Worm (Caenorhabditis elegans) whole organism, midembryonic: ENCODE measurements around the gene F55G11.8.

ENCODE experiments used
- T22C8.4 ChIP-seq: fragments of 200-800 bp; sonication (Bioruptor generic); IDR thresholded peaks from 2 replicates; pipeline ENCODE4 v1.3.6; 2022; ENCODE audit warnings: missing genetic modification characterization, missing compliant biosample characterization
- flt-1 ChIP-seq: fragments of 200-800 bp; sonication (Bioruptor generic); IDR thresholded peaks from 2 replicates; pipeline ENCODE4 v1.3.6; 2022; ENCODE audit warnings: missing genetic modification characterization, missing compliant biosample characterization
- med-1 ChIP-seq: sonication (generic microtip); optimal IDR thresholded peaks from 2 replicates; lab custom pipeline; 2017; ENCODE audit warnings: missing genetic modification characterization, mild to moderate bottlenecking, missing compliant biosample characterization, antibody characterized with exemption, missing genetic modification reagents; ENCODE audit not compliant: insufficient read depth
- tab-1 ChIP-seq: fragments of 200-800 bp; sonication (Bioruptor generic); IDR thresholded peaks from 2 replicates; pipeline ENCODE4 v1.3.6; 2022; ENCODE audit warnings: missing genetic modification characterization, missing compliant biosample characterization
- ztf-23 ChIP-seq: fragments of 200-800 bp; sonication (Bioruptor generic); IDR thresholded peaks from 2 replicates; pipeline ENCODE4 v1.3.6; 2022; ENCODE audit warnings: missing genetic modification reagents, missing genetic modification characterization, missing compliant biosample characterization
- ztf-29 ChIP-seq: fragments of 200-800 bp; sonication (Bioruptor generic); IDR thresholded peaks from 2 replicates; pipeline ENCODE4 v1.3.6; 2022; ENCODE audit warnings: missing genetic modification reagents, missing genetic modification characterization, missing compliant biosample characterization

DNA sequence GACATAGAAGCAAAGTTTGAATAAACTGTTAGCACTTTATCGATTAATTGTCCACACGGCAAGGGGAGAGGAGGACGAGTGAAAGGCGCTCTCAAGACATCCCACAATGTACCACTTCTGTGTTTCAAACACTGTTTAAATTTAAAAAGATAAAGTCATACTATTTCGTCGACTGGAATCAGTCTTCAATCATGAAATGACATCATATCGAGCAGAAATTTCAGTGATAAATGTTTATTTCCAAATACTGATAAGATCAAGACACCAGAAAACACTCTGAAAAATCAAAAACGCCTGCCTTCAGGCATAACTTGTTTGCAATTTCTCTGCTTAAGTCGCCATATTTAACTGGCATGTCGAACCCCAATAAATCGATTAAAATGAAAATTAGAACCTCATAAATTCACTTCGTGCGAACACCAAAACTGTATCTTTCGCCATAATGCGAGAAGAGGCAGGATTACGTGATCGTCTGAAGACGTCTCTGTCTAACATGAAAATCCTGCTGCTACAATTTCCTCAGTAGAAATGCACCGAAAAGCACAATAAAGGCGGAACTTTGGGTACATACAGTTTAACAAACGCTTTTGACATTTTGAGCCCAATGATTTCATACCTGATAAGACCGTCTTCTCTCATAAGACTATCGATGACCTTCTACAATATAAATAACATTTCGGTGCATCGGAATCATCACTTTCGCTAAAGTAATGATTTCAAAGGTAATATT is 15.9 kb downstream of the F55G11.8 start, which contains the start of gene K10D11.2:
- no peak for TF ChIP-seq tab-1 (GFP tag; lab: Robert Waterston, UW)
- TF ChIP-seq ztf-29 = no peak
- TF ChIP-seq flt-1 (GFP tag; lab: Robert Waterston, UW) = no peak
- TF ChIP-seq ztf-23 (GFP tag; lab: Robert Waterston, UW) = no peak
- no peak for TF ChIP-seq med-1 (GFP tag; lab: Kevin White, UChicago)
- TF ChIP-seq T22C8.4 (GFP tag; lab: Robert Waterston, UW) = no peak
